Worm (Caenorhabditis elegans) whole organism, mixed stage, embryonic: ENCODE results near the gene rpn-5.

Source experiments
- M03D4.4 ChIP-seq: sonication (generic microtip); optimal IDR thresholded peaks from 2 replicates; lab custom pipeline; 2017; ENCODE audit warnings: mild to moderate bottlenecking, missing genetic modification characterization, missing compliant biosample characterization
- bed-3 ChIP-seq: fragments of 200-800 bp; sonication (Bioruptor generic); optimal IDR thresholded peaks from 3 replicates; lab custom pipeline; 2018; ENCODE audit warnings: mild to moderate bottlenecking, missing genetic modification characterization, moderate library complexity, missing compliant biosample characterization
- blmp-1 ChIP-seq: fragments of 150-350 bp; optimal IDR thresholded peaks from 2 replicates; lab custom pipeline; 2014; ENCODE audit warnings: missing biosample characterization, missing genetic modification characterization
- ceh-39 ChIP-seq: fragments of 150-350 bp; optimal IDR thresholded peaks from 2 replicates; lab custom pipeline; 2014; ENCODE audit warnings: missing biosample characterization, missing genetic modification characterization
- ceh-43 ChIP-seq: fragments of 200-800 bp; sonication (Bioruptor generic); optimal IDR thresholded peaks from 2 replicates; lab custom pipeline; 2018; ENCODE audit warnings: mild to moderate bottlenecking, missing genetic modification characterization, moderate library complexity, missing compliant biosample characterization
- ceh-83 ChIP-seq: fragments of 200-800 bp; sonication (Bioruptor generic); optimal IDR thresholded peaks from 2 replicates; lab custom pipeline; 2018; ENCODE audit warnings: mild to moderate bottlenecking, missing genetic modification characterization, missing compliant biosample characterization
- ces-1 ChIP-seq: fragments of 150-350 bp; optimal IDR thresholded peaks from 2 replicates; lab custom pipeline; 2014; ENCODE audit warnings: missing biosample characterization, missing genetic modification reagents, missing genetic modification characterization
- cnd-1 ChIP-seq: fragments of 200-800 bp; sonication (Bioruptor generic); optimal IDR thresholded peaks from 2 replicates; lab custom pipeline; 2018; ENCODE audit warnings: mild to moderate bottlenecking, missing genetic modification characterization, missing compliant biosample characterization
- elt-1 ChIP-seq: sonication (generic microtip); optimal IDR thresholded peaks from 2 replicates; lab custom pipeline; 2017; ENCODE audit warnings: missing genetic modification characterization, mild to moderate bottlenecking, missing compliant biosample characterization, antibody characterized with exemption, moderate library complexity, borderline replicate concordance; ENCODE audit not compliant: insufficient read depth
- elt-3 ChIP-seq: fragments of 150-350 bp; optimal IDR thresholded peaks from 2 replicates; lab custom pipeline; 2014; ENCODE audit warnings: missing biosample characterization, missing genetic modification characterization
- flh-1 ChIP-seq: fragments of 200-800 bp; sonication (Bioruptor generic); optimal IDR thresholded peaks from 2 replicates; lab custom pipeline; 2018; ENCODE audit warnings: mild to moderate bottlenecking, missing genetic modification characterization, moderate library complexity, missing compliant biosample characterization
- ham-2 ChIP-seq: fragments of 200-800 bp; sonication (Bioruptor generic); optimal IDR thresholded peaks from 2 replicates; lab custom pipeline; 2018; ENCODE audit warnings: mild to moderate bottlenecking, missing genetic modification characterization, missing compliant biosample characterization
- hlh-1 ChIP-seq: fragments of 150-350 bp; optimal IDR thresholded peaks from 2 replicates; lab custom pipeline; 2014; ENCODE audit warnings: missing biosample characterization, missing genetic modification reagents, missing genetic modification characterization
- lin-13 ChIP-seq: fragments of 150-350 bp; optimal IDR thresholded peaks from 2 replicates; lab custom pipeline; 2014; ENCODE audit warnings: missing biosample characterization, missing genetic modification characterization
- lin-32 ChIP-seq: fragments of 200-800 bp; sonication (Bioruptor generic); optimal IDR thresholded peaks from 2 replicates; lab custom pipeline; 2018; ENCODE audit warnings: mild to moderate bottlenecking, missing genetic modification characterization, missing compliant biosample characterization
- lsy-2 ChIP-seq: fragments of 150-350 bp; optimal IDR thresholded peaks from 2 replicates; lab custom pipeline; 2014; ENCODE audit warnings: missing biosample characterization, missing genetic modification characterization
- mep-1 ChIP-seq: fragments of 150-350 bp; optimal IDR thresholded peaks from 2 replicates; lab custom pipeline; 2017; ENCODE audit warnings: missing biosample characterization, missing genetic modification reagents, missing genetic modification characterization, inconsistent platforms
- mls-2 ChIP-seq: sonication (generic microtip); optimal IDR thresholded peaks from 2 replicates; lab custom pipeline; 2016; ENCODE audit warnings: mild to moderate bottlenecking, missing genetic modification characterization, moderate library complexity, missing compliant biosample characterization
- nhr-12 ChIP-seq: fragments of 150-350 bp; optimal IDR thresholded peaks from 2 replicates; lab custom pipeline; 2014; ENCODE audit warnings: missing biosample characterization, missing genetic modification characterization
- nhr-237 ChIP-seq: fragments of 150-350 bp; optimal IDR thresholded peaks from 2 replicates; lab custom pipeline; 2014; ENCODE audit warnings: missing biosample characterization, missing genetic modification characterization
- nhr-28 ChIP-seq: fragments of 150-350 bp; optimal IDR thresholded peaks from 2 replicates; lab custom pipeline; 2014; ENCODE audit warnings: missing biosample characterization, missing genetic modification characterization
- nhr-76 ChIP-seq: sonication (generic microtip); optimal IDR thresholded peaks from 2 replicates; lab custom pipeline; 2017; ENCODE audit warnings: missing biosample characterization, missing genetic modification characterization
- pha-4 ChIP-seq: fragments of 150-350 bp; optimal IDR thresholded peaks from 2 replicates; lab custom pipeline; 2018; ENCODE audit warnings: missing biosample characterization, missing genetic modification reagents, missing genetic modification characterization
- sem-2 ChIP-seq: fragments of 200-800 bp; sonication (Bioruptor generic); optimal IDR thresholded peaks from 2 replicates; lab custom pipeline; 2018; ENCODE audit warnings: mild to moderate bottlenecking, missing genetic modification characterization, missing compliant biosample characterization
- snpc-4 ChIP-seq: fragments of 150-350 bp; optimal IDR thresholded peaks from 2 replicates; lab custom pipeline; 2014; ENCODE audit warnings: missing biosample characterization, missing genetic modification characterization
- tbx-8 ChIP-seq: fragments of 200-800 bp; sonication (Bioruptor generic); optimal IDR thresholded peaks from 2 replicates; lab custom pipeline; 2018; ENCODE audit warnings: mild to moderate bottlenecking, missing genetic modification characterization, moderate library complexity, missing compliant biosample characterization
- unc-120 ChIP-seq: sonication (generic microtip); optimal IDR thresholded peaks from 2 replicates; lab custom pipeline; 2017; ENCODE audit warnings: missing genetic modification characterization, missing compliant biosample characterization; ENCODE audit not compliant: poor library complexity, severe bottlenecking
- unc-39 ChIP-seq: fragments of 150-350 bp; optimal IDR thresholded peaks from 2 replicates; lab custom pipeline; 2014; ENCODE audit warnings: missing biosample characterization, missing genetic modification characterization
- unc-62 ChIP-seq: fragments of 150-350 bp; optimal IDR thresholded peaks from 2 replicates; lab custom pipeline; 2014; ENCODE audit warnings: missing biosample characterization, missing genetic modification reagents, missing genetic modification characterization
- zip-8 ChIP-seq: fragments of 150-350 bp; optimal IDR thresholded peaks from 2 replicates; lab custom pipeline; 2014; ENCODE audit warnings: missing biosample characterization, missing genetic modification characterization
- ztf-11 ChIP-seq: fragments of 150-350 bp; optimal IDR thresholded peaks from 2 replicates; lab custom pipeline; 2014; ENCODE audit warnings: missing biosample characterization, missing genetic modification characterization

The rpn-5 gene

DNA sequence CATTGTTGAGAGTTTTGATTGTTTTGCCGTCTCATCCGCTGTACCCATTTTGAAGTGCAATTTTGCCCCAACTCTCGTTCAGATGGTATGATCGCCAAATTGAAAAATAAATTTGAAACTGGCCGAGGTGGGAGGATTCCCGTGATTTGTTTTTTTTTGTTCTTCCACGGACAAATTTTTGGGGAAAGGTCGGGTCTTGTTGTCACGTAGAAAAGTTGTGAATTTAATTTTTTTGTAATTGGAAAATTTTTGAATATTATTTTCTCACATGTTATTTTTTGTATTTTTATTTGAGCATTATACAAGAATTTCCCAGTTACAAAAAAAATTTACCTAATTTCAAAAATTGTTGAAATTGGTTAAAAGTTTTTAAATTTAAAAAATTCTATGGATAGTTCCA is 26.5 kb downstream of the rpn-5 start, which contains the start of gene T05A7.6:
Gene T05A7.6 (minus strand): TSS at position 101 of the 400 bp plus-strand sequence.
- TF ChIP-seq lin-13 = no peak
- no peak for TF ChIP-seq mep-1 (tag; lab: Kevin White, UChicago)
- no peak for TF ChIP-seq blmp-1 (tag; lab: Kevin White, UChicago)
- TF ChIP-seq M03D4.4 (tag; lab: Kevin White, UChicago) = no peak
- TF ChIP-seq cnd-1 (tag; lab: Kevin White, UChicago) = no peak
- no peak for TF ChIP-seq pha-4
- no peak for TF ChIP-seq flh-1
- no peak for TF ChIP-seq mls-2 (tag; lab: Kevin White, UChicago)
- no peak for TF ChIP-seq ceh-83 (GFP tag; lab: Kevin White, UChicago)
- TF ChIP-seq nhr-76 = no peak
- no peak for TF ChIP-seq nhr-28 (tag; lab: Kevin White, UChicago)
- no peak for TF ChIP-seq unc-39 (tag; lab: Kevin White, UChicago)
- TF ChIP-seq, all 35 proteins: peak for 0

- TF ChIP-seq tbx-8 (GFP tag; lab: Kevin White, UChicago) (no peak), nhr-12 (no peak), lin-13 (no peak), unc-39 (tag; lab: Kevin White, UChicago) (no peak), ceh-43 (GFP tag; lab: Kevin White, UChicago) (no peak), flh-1 (no peak), elt-3 (tag; lab: Kevin White, UChicago) (no peak), unc-120 (tag; lab: Kevin White, UChicago) (no peak), ces-1 (GFP tag; lab: Kevin White, UChicago) (no peak), cnd-1 (tag; lab: Kevin White, UChicago) (no peak), ham-2 (GFP tag; lab: Kevin White, UChicago) (no peak), bed-3 (GFP tag; lab: Kevin White, UChicago) (no peak), ceh-39 (tag; lab: Kevin White, UChicago) (no peak)
Measured at ce11 chrII:4667572-4667971, 30.7 kb downstream of the rpn-5 start, which contains the start of gene fut-5. TSS of gene fut-5 (minus strand) at chrII:4667672.

DNA sequence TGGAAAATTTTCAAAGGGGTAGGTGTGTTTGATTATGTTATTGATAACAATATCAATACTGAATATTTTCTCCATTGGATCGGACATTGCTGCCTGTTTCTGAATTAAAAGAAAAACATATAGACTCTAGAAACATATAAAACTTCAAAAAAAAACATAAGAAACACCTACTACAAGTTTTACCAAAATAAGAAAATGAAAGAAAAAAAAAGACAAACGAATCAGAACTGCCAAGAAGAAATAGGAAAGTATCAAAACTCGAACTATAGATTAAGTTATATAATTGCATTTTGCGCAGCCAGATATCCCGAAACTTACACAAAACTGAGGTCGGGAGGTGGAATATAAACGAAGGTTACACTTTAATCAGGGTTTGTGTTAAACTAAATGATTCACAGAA is 32.9 kb downstream of the rpn-5 start, which contains the start of gene T05A7.11:
Gene T05A7.11 (minus strand): TSS at position 101 of the 400 bp plus-strand sequence.
- TF ChIP-seq unc-120 (tag; lab: Kevin White, UChicago) (no peak), flh-1 (no peak), unc-62 (GFP tag; lab: Kevin White, UChicago) (no peak), zip-8 (tag; lab: Kevin White, UChicago) (no peak), M03D4.4 (tag; lab: Kevin White, UChicago) (no peak), hlh-1 (tag; lab: Kevin White, UChicago) (no peak), elt-1 (tag; lab: Kevin White, UChicago) (no peak), nhr-28 (tag; lab: Kevin White, UChicago) (no peak), nhr-237 (tag; lab: Kevin White, UChicago) (no peak), ztf-11 (no peak), mls-2 (tag; lab: Kevin White, UChicago) (no peak), tbx-8 (GFP tag; lab: Kevin White, UChicago) (no peak), ceh-83 (GFP tag; lab: Kevin White, UChicago) (no peak), blmp-1 (tag; lab: Kevin White, UChicago) (no peak), elt-3 (tag; lab: Kevin White, UChicago) (no peak), pha-4 (no peak), lin-13 (no peak), cnd-1 (tag; lab: Kevin White, UChicago) (no peak), ces-1 (GFP tag; lab: Kevin White, UChicago) (no peak)

DNA sequence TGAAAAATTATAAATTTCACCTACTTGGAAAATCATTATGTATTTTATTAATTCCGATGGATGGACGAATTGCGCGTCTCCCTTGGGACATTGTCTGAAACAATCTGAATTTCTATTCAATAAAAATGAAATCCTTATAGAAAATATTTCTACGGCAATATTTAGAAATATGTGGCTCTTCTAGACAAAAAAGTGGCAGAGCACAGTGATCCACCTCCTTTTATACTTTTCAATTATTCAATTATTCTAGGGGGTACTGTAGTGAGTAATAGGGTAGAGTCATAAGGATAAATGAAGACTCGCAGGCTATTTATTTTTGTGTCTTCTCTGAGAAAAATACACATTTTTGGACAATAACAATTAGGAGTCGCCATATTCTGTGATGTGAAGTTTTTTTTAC is 35.0 kb downstream of the rpn-5 start, which contains the start of gene T05A7.12:
Gene T05A7.12 (minus strand): TSS at position 101 of the 400 bp plus-strand sequence.
- no peak for TF ChIP-seq cnd-1 (tag; lab: Kevin White, UChicago)
- TF ChIP-seq pha-4 = no peak
- no peak for TF ChIP-seq mep-1 (tag; lab: Kevin White, UChicago)
- no peak for TF ChIP-seq ceh-43 (GFP tag; lab: Kevin White, UChicago)
- no peak for TF ChIP-seq nhr-237 (tag; lab: Kevin White, UChicago)
- no peak for TF ChIP-seq elt-1 (tag; lab: Kevin White, UChicago)
- no peak for TF ChIP-seq lin-32 (GFP tag; lab: Kevin White, UChicago)
- no peak for TF ChIP-seq unc-120 (tag; lab: Kevin White, UChicago)
- TF ChIP-seq nhr-28 (tag; lab: Kevin White, UChicago) = no peak
- no peak for TF ChIP-seq elt-3 (tag; lab: Kevin White, UChicago)
- TF ChIP-seq mls-2 (tag; lab: Kevin White, UChicago) = no peak
- TF ChIP-seq M03D4.4 (tag; lab: Kevin White, UChicago) = no peak
- no peak for TF ChIP-seq snpc-4 (tag; lab: Kevin White, UChicago)
- no peak for TF ChIP-seq lsy-2
- no peak for TF ChIP-seq nhr-12
- TF ChIP-seq ceh-39 (tag; lab: Kevin White, UChicago) = no peak
- TF ChIP-seq sem-2 (GFP tag; lab: Kevin White, UChicago) = no peak
- TF ChIP-seq unc-39 (tag; lab: Kevin White, UChicago) = no peak
- no peak for TF ChIP-seq nhr-76
- no peak for TF ChIP-seq tbx-8 (GFP tag; lab: Kevin White, UChicago)
